Worm (Caenorhabditis elegans) whole organism, L2 larva: ENCODE data around the gene K10B2.4.

Experiments used
- C34F6.9 ChIP-seq: fragments of 150-350 bp; optimal IDR thresholded peaks from 2 replicates; lab custom pipeline; 2014; ENCODE audit warnings: missing biosample characterization, missing genetic modification characterization
- F13H6.1 ChIP-seq: sonication (generic microtip); optimal IDR thresholded peaks from 2 replicates; lab custom pipeline; 2016; ENCODE audit warnings: missing genetic modification characterization, missing compliant biosample characterization
- R02D3.7 ChIP-seq: fragments of 150-350 bp; optimal IDR thresholded peaks from 2 replicates; lab custom pipeline; 2014; ENCODE audit warnings: missing biosample characterization, missing genetic modification characterization
- Y55F3AM.14 ChIP-seq: fragments of 200-800 bp; sonication (Bioruptor generic); optimal IDR thresholded peaks from 2 replicates; lab custom pipeline; 2018; ENCODE audit warnings: mild to moderate bottlenecking, missing genetic modification characterization, missing compliant biosample characterization
- ZK546.5 ChIP-seq: sonication (generic microtip); optimal IDR thresholded peaks from 2 replicates; lab custom pipeline; 2017; ENCODE audit warnings: missing biosample characterization, missing genetic modification characterization
- alr-1 ChIP-seq: fragments of 150-350 bp; optimal IDR thresholded peaks from 2 replicates; lab custom pipeline; 2014; ENCODE audit warnings: missing biosample characterization, missing genetic modification characterization
- ama-1 ChIP-seq: fragments of 150-350 bp; optimal IDR thresholded peaks from 2 replicates; lab custom pipeline; 2018; ENCODE audit warnings: inconsistent platforms
- blmp-1 ChIP-seq: sonication (generic microtip); optimal IDR thresholded peaks from 2 replicates; lab custom pipeline; 2017; ENCODE audit warnings: missing genetic modification characterization, mild to moderate bottlenecking, missing compliant biosample characterization, antibody characterized with exemption, moderate library complexity; ENCODE audit not compliant: insufficient read depth
- ceh-16 ChIP-seq: fragments of 150-350 bp; optimal IDR thresholded peaks from 2 replicates; lab custom pipeline; 2014; ENCODE audit warnings: missing biosample characterization, missing genetic modification characterization
- ceh-82 ChIP-seq: fragments of 150-350 bp; optimal IDR thresholded peaks from 2 replicates; lab custom pipeline; 2014; ENCODE audit warnings: missing biosample characterization, missing genetic modification characterization
- crh-2 ChIP-seq: sonication (generic microtip); optimal IDR thresholded peaks from 2 replicates; lab custom pipeline; 2017; ENCODE audit warnings: missing biosample characterization, missing genetic modification characterization
- dmd-4 ChIP-seq: sonication (generic microtip); optimal IDR thresholded peaks from 2 replicates; lab custom pipeline; 2017; ENCODE audit warnings: missing biosample characterization, missing genetic modification characterization
- egl-27 ChIP-seq: sonication (generic microtip); optimal IDR thresholded peaks from 3 replicates; lab custom pipeline; 2017; ENCODE audit warnings: missing biosample characterization, missing genetic modification reagents, missing genetic modification characterization
- elt-1 ChIP-seq: fragments of 150-350 bp; optimal IDR thresholded peaks from 2 replicates; lab custom pipeline; 2014; ENCODE audit warnings: missing biosample characterization, missing genetic modification characterization
- elt-3 ChIP-seq: sonication (generic microtip); optimal IDR thresholded peaks from 2 replicates; lab custom pipeline; 2017; ENCODE audit warnings: missing biosample characterization, missing genetic modification characterization
- gmeb-1 ChIP-seq: fragments of 150-350 bp; optimal IDR thresholded peaks from 2 replicates; lab custom pipeline; 2014; ENCODE audit warnings: missing biosample characterization, missing genetic modification characterization
- lin-11 ChIP-seq: fragments of 150-350 bp; sonication (generic microtip); optimal IDR thresholded peaks from 2 replicates; lab custom pipeline; 2014; ENCODE audit warnings: missing biosample characterization, missing genetic modification characterization, inconsistent platforms, mixed read lengths
- lin-13 ChIP-seq: fragments of 150-350 bp; optimal IDR thresholded peaks from 2 replicates; lab custom pipeline; 2014; ENCODE audit warnings: missing biosample characterization, missing genetic modification reagents, missing genetic modification characterization
- lin-39 ChIP-seq: fragments of 150-350 bp; optimal IDR thresholded peaks from 2 replicates; lab custom pipeline; 2014; ENCODE audit warnings: missing biosample characterization, missing genetic modification reagents, missing genetic modification characterization
- mab-5 ChIP-seq: fragments of 150-350 bp; optimal IDR thresholded peaks from 2 replicates; lab custom pipeline; 2014; ENCODE audit warnings: missing biosample characterization, missing genetic modification characterization
- mdl-1 ChIP-seq, 2 experiments: fragments of 150-350 bp in 1 of 2; sonication (generic microtip) in 1 of 2; optimal IDR thresholded peaks; 2 replicates each; lab custom pipeline; 2017; ENCODE audit warnings: missing biosample characterization in 2 of 2, missing genetic modification characterization in 2 of 2
- nhr-23 ChIP-seq: fragments of 150-350 bp; optimal IDR thresholded peaks from 2 replicates; lab custom pipeline; 2014; ENCODE audit warnings: missing biosample characterization, missing genetic modification reagents, missing genetic modification characterization
- nhr-6 ChIP-seq: fragments of 150-350 bp; optimal IDR thresholded peaks from 2 replicates; lab custom pipeline; 2014; ENCODE audit warnings: missing biosample characterization, missing genetic modification characterization
- peb-1 ChIP-seq: fragments of 150-350 bp; optimal IDR thresholded peaks from 2 replicates; lab custom pipeline; 2014; ENCODE audit warnings: missing biosample characterization, missing genetic modification characterization
- sem-4 ChIP-seq: fragments of 150-350 bp; optimal IDR thresholded peaks from 2 replicates; lab custom pipeline; 2014; ENCODE audit warnings: missing biosample characterization, missing genetic modification reagents, missing genetic modification characterization
- sma-3 ChIP-seq: sonication (generic microtip); optimal IDR thresholded peaks from 2 replicates; lab custom pipeline; 2016; ENCODE audit warnings: missing genetic modification reagents, missing genetic modification characterization, missing compliant biosample characterization
- sma-9 ChIP-seq, 2 experiments: fragments of 150-350 bp in 1 of 2; sonication (generic microtip) in 1 of 2; optimal IDR thresholded peaks; 2 replicates each; lab custom pipeline; 2014 to 2016; ENCODE audit warnings: missing genetic modification characterization in 2 of 2, mild to moderate bottlenecking in 1 of 2, missing biosample characterization in 1 of 2, missing compliant biosample characterization in 1 of 2, missing genetic modification reagents in 1 of 2, moderate library complexity in 1 of 2
- unc-62 ChIP-seq: fragments of 150-350 bp; optimal IDR thresholded peaks from 2 replicates; lab custom pipeline; 2014; ENCODE audit warnings: missing biosample characterization, missing genetic modification reagents, missing genetic modification characterization
- zag-1 ChIP-seq: fragments of 150-350 bp; optimal IDR thresholded peaks from 2 replicates; lab custom pipeline; 2014; ENCODE audit warnings: missing biosample characterization, missing genetic modification characterization
- ztf-1 ChIP-seq: fragments of 200-800 bp; sonication (Bioruptor generic); conservative IDR thresholded peaks from 2 replicates; pipeline ENCODE4 v1.3.6; 2022; ENCODE audit warnings: missing genetic modification characterization, missing compliant biosample characterization
- ztf-11 ChIP-seq: sonication (generic microtip); optimal IDR thresholded peaks from 2 replicates; lab custom pipeline; 2017; ENCODE audit warnings: missing biosample characterization, missing genetic modification characterization

The K10B2.4 gene

DNA sequence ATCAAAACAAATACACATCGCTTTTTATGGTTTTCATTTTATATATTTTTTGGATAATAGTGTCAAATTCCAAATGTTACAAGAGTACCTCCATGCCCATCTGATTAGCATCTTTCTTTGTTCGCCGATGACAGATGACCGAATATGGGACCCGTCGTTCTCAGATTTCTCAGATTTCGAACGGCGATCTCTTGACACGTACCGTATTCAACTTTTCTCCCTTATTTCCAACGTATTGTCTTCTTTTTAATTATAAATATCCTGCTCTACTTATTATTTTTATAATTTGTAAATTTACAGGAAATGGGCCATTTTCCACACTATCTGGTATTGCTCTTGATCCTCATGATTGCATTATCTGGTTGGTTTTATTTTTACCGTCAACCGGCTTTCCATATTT, 37.6 kb upstream of the K10B2.4 start, which contains the start of gene zig-10:
Gene zig-10, plus strand, starts transcription at position 301 of the 400 bp plus-strand sequence.
- no peak for TF ChIP-seq alr-1 (tag; lab: Kevin White, UChicago)
- no peak for TF ChIP-seq zag-1
- no peak for TF ChIP-seq ama-1 (lab: Kevin White, UChicago)
- TF ChIP-seq crh-2 (tag; lab: Kevin White, UChicago): no peak
- TF ChIP-seq Y55F3AM.14 (GFP tag; lab: Kevin White, UChicago): no peak
- TF ChIP-seq sem-4 (tag; lab: Kevin White, UChicago): no peak
- TF ChIP-seq gmeb-1 (tag; lab: Kevin White, UChicago): no peak
- TF ChIP-seq elt-1 (tag; lab: Kevin White, UChicago): no peak
- no peak for TF ChIP-seq lin-39
- no peak for TF ChIP-seq elt-3 (tag; lab: Kevin White, UChicago)
- TF ChIP-seq C34F6.9 (tag; lab: Kevin White, UChicago): no peak
- no peak for TF ChIP-seq mdl-1 (tag; optimal IDR thresholded peaks at IDR 0.05; lab: Kevin White, UChicago)
- TF ChIP-seq sma-9 (GFP tag; optimal IDR thresholded peaks at IDR 0.05; lab: Kevin White, UChicago): no peak
- no peak for TF ChIP-seq sma-9 (tag; optimal IDR thresholded peaks at IDR 0.05; lab: Kevin White, UChicago)
- TF ChIP-seq ztf-11 (tag; lab: Kevin White, UChicago): no peak
- no peak for TF ChIP-seq peb-1 (tag; lab: Kevin White, UChicago)
- no peak for TF ChIP-seq blmp-1

DNA sequence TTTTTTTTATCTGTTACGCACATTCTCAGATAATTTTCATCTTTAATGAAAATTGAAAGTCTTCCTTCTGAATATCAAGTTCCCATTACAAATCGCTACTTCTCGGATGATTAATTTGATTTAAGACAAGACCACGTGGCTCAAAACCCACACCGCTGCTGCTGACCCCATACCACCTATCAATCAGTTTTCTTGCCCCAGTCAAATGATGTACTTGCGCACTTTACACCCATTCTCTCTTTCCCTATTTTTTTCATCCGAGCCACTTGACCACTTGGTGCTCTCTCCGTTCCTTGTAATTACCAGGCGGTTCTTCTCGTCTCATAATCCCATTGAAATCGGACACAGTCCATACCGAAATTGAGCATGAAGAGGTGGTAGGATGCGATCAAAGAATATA, 33.3 kb upstream of the K10B2.4 start:
- no peak for TF ChIP-seq sem-4 (tag; lab: Kevin White, UChicago)
- no peak for TF ChIP-seq ztf-1 (GFP tag; lab: Robert Waterston, UW)
- no peak for TF ChIP-seq ZK546.5 (tag; lab: Kevin White, UChicago)
- no peak for TF ChIP-seq elt-3 (tag; lab: Kevin White, UChicago)
- TF ChIP-seq mdl-1 (tag; optimal IDR thresholded peaks at IDR 0.05; lab: Kevin White, UChicago): no peak
- TF ChIP-seq lin-11 (tag; lab: Kevin White, UChicago): no peak
- TF ChIP-seq nhr-6 (tag; lab: Kevin White, UChicago): no peak

- TF ChIP-seq unc-62 (GFP tag; lab: Kevin White, UChicago): no peak
- TF ChIP-seq lin-13 (GFP tag; lab: Kevin White, UChicago): no peak
- TF ChIP-seq ztf-1 (GFP tag; lab: Robert Waterston, UW): no peak
- TF ChIP-seq R02D3.7 (tag; lab: Kevin White, UChicago): no peak
These were observed 30.4 kb upstream of the K10B2.4 start, which contains the start of gene F58F12.3 for ce11 chrII:6391195-6391594. Gene F58F12.3, minus strand, starts transcription at chrII:6391295.

ce11 chrII:6387937-6388336, 27.2 kb upstream of the K10B2.4 start, which contains the start of gene F58F12.2:
Gene F58F12.2, minus strand, starts transcription at chrII:6388037.
- TF ChIP-seq sma-3 (GFP tag; lab: Kevin White, UChicago) (no peak), lin-39 (no peak), ceh-82 (tag; lab: Kevin White, UChicago) (no peak), unc-62 (GFP tag; lab: Kevin White, UChicago) (no peak), ceh-16 (no peak), F13H6.1 (tag; lab: Kevin White, UChicago) (no peak), zag-1 (no peak)

DNA sequence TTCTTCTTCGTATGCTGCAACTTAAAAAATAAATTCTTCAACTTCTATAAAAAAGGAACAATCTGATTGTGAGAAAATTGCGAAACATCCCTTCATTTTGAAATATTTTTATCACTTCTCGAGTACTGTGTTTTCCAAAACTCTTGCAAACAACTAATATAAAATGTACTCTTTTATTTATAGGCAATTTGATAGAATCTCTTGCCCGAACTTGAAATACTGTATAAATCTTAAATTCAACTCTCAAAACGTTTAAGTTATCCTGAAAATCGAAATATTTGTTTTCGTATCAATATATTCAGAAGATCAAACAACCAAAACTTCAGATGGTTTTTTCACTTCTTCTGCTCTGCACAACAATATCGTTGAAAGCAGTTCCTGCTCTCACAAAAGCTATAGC, 25.7 kb upstream of the K10B2.4 start, which contains the start of gene F58F12.4:
Gene F58F12.4, plus strand, starts transcription at position 301 of the 400 bp plus-strand sequence.
- no peak for TF ChIP-seq mab-5 (tag; lab: Kevin White, UChicago)
- TF ChIP-seq alr-1 (tag; lab: Kevin White, UChicago): no peak
- TF ChIP-seq nhr-6 (tag; lab: Kevin White, UChicago): no peak
- no peak for TF ChIP-seq F13H6.1 (tag; lab: Kevin White, UChicago)
- no peak for TF ChIP-seq sma-3 (GFP tag; lab: Kevin White, UChicago)
- no peak for TF ChIP-seq ztf-11 (tag; lab: Kevin White, UChicago)
- no peak for TF ChIP-seq egl-27 (tag; lab: Kevin White, UChicago)
- TF ChIP-seq sma-9 (GFP tag; optimal IDR thresholded peaks at IDR 0.05; lab: Kevin White, UChicago): no peak
- no peak for TF ChIP-seq sma-9 (tag; optimal IDR thresholded peaks at IDR 0.05; lab: Kevin White, UChicago)
- no peak for TF ChIP-seq ZK546.5 (tag; lab: Kevin White, UChicago)
- TF ChIP-seq gmeb-1 (tag; lab: Kevin White, UChicago): no peak
- TF ChIP-seq dmd-4 (tag; lab: Kevin White, UChicago): no peak
- no peak for TF ChIP-seq ztf-1 (GFP tag; lab: Robert Waterston, UW)
- TF ChIP-seq nhr-23 (tag; lab: Kevin White, UChicago): no peak
- no peak for TF ChIP-seq elt-3 (tag; lab: Kevin White, UChicago)
